Fruit fly (Drosophila melanogaster): ENCODE data around the gene pelo.
A peak's percentile ranks its signal among the peaks of the same experiment; 100 is the strongest.

pelo gene

dm6 chr2L:9700454-9700853 is at the start of gene pelo (continued):
- TF ChIP-seq crp (GFP tag; optimal IDR thresholded peaks at IDR 0.05) (peak; percentile 22 to 88), trh (GFP tag; optimal IDR thresholded peaks at IDR 0.05) (peak; percentile 13), az2 (GFP tag; optimal IDR thresholded peaks at IDR 0.05) (peak; percentile 59), unc-4 (GFP tag; IDR thresholded peaks at IDR 0.05; ENCODE audit: partially characterized antibody) (no peak), sqz (GFP tag; optimal IDR thresholded peaks at IDR 0.05) (no peak), CG5180 (GFP tag; optimal IDR thresholded peaks at IDR 0.05) (no peak), sisA (GFP tag; IDR thresholded peaks at IDR 0.05) (peak; percentile 52; the same call in 1 of the 2 replicates), Scr (GFP tag; IDR thresholded peaks at IDR 0.05; ENCODE audit: partially characterized antibody) (no peak), CG13424 (tag; optimal IDR thresholded peaks at IDR 0.05) (peak; percentile 71), CG17385 (GFP tag; optimal IDR thresholded peaks at IDR 0.05) (peak; percentile 51), Rx (GFP tag; IDR thresholded peaks at IDR 0.05) (no peak), nom (GFP tag; optimal IDR thresholded peaks at IDR 0.05) (peak; percentile 34), nmo (GFP tag; optimal IDR thresholded peaks at IDR 0.05) (peak; percentile 77), Eip74EF (GFP tag; optimal IDR thresholded peaks at IDR 0.05) (peak in 1 of 2 experiments; percentile 33), pita (GFP tag; optimal IDR thresholded peaks at IDR 0.05) (no peak), CG16779 (GFP tag; IDR thresholded peaks at IDR 0.05) (no peak), sens-2 (GFP tag; IDR thresholded peaks at IDR 0.05) (no peak), Mes4 (GFP tag; optimal IDR thresholded peaks at IDR 0.05) (no peak), Ada2b (GFP tag; IDR thresholded peaks at IDR 0.05) (peak; percentile 29; the same call in 1 of the 2 replicates), Dip2 (GFP tag; IDR thresholded peaks at IDR 0.05) (no peak), CG15011 (GFP tag; optimal IDR thresholded peaks at IDR 0.05) (peak; percentile 43), Nf-YB (GFP tag; optimal IDR thresholded peaks at IDR 0.05) (peak; percentile 57), CG7271 (tag; optimal IDR thresholded peaks at IDR 0.05) (peak; percentile 31), odd (GFP tag; optimal IDR thresholded peaks at IDR 0.05) (peak; percentile 34), gce (GFP tag; IDR thresholded peaks at IDR 0.05) (no peak), CG10147 (GFP tag; optimal IDR thresholded peaks at IDR 0.05) (peak; percentile 76), Fer2 (tag; optimal IDR thresholded peaks at IDR 0.05) (peak; percentile 54), z (GFP tag; IDR thresholded peaks at IDR 0.05) (no peak), CG1832 (GFP tag; optimal IDR thresholded peaks at IDR 0.05) (no peak), bcd (GFP tag; optimal IDR thresholded peaks at IDR 0.05) (peak; percentile 75), Hey (tag; optimal IDR thresholded peaks at IDR 0.05) (no peak), rib (GFP tag; IDR thresholded peaks at IDR 0.05) (no peak), CG9817 (tag; optimal IDR thresholded peaks at IDR 0.05) (peak; percentile 63), CG30020 (tag; optimal IDR thresholded peaks at IDR 0.05) (peak; percentile 55), chn (GFP tag; optimal IDR thresholded peaks at IDR 0.05) (no peak), CG4424 (GFP tag; optimal IDR thresholded peaks at IDR 0.05) (peak; percentile 66), tap (tag; optimal IDR thresholded peaks at IDR 0.05) (peak; percentile 24), grn (GFP tag; optimal IDR thresholded peaks at IDR 0.05) (peak; percentile 4), oc (tag; optimal IDR thresholded peaks at IDR 0.05) (peak; percentile 22), Lpt (GFP tag; optimal IDR thresholded peaks at IDR 0.05) (no peak), amos (GFP tag; IDR thresholded peaks at IDR 0.05; ENCODE audit: partially characterized antibody) (no peak), CG13296 (GFP tag; optimal IDR thresholded peaks at IDR 0.05) (peak; percentile 65), CG4730 (GFP tag; IDR thresholded peaks at IDR 0.05) (peak; percentile 56), jumu (GFP tag; optimal IDR thresholded peaks at IDR 0.05) (no peak), CG14050 (GFP tag; IDR thresholded peaks at IDR 0.05) (peak; percentile 55), HmgZ (tag; optimal IDR thresholded peaks at IDR 0.05) (peak; percentile 86), yki (optimal IDR thresholded peaks at IDR 0.05) (no peak), CG11723 (GFP tag; optimal IDR thresholded peaks at IDR 0.05) (peak; percentile 55), CG13775 (GFP tag; optimal IDR thresholded peaks at IDR 0.05) (peak; percentile 81), NK7.1 (GFP tag; optimal IDR thresholded peaks at IDR 0.05) (no peak), CG17829 (tag; optimal IDR thresholded peaks at IDR 0.05) (peak; percentile 71)
